Fruit fly (Drosophila melanogaster) whole organism, pupa: ENCODE measurements around the gene HIP-R.
"Not testable (repeated sequence)": the region's sequence is repeated elsewhere in the genome, so short reads cannot be mapped to it uniquely, and the experiment has no call there.

Experiments
- CG15710 ChIP-seq: fragments of 200-800 bp; sonication (Bioruptor generic); optimal IDR thresholded peaks from 2 replicates; lab custom pipeline; 2018; ENCODE audit warnings: missing biosample characterization, mild to moderate bottlenecking, missing genetic modification characterization, moderate library complexity
- CG4496 ChIP-seq: fragments of 200-800 bp; sonication (Bioruptor generic); IDR thresholded peaks from 3 replicates; pipeline ENCODE4 v1.3.6; 2022; ENCODE audit warnings: missing biosample characterization, missing genetic modification characterization
- CG8159 ChIP-seq: fragments of 200-800 bp; sonication (Bioruptor generic); optimal IDR thresholded peaks from 3 replicates; lab custom pipeline; 2018; ENCODE audit warnings: missing biosample characterization, mild to moderate bottlenecking, missing genetic modification characterization, moderate library complexity
- Ets98B ChIP-seq: fragments of 200-800 bp; sonication (Bioruptor generic); IDR thresholded peaks from 2 replicates; pipeline ENCODE4 v1.3.6; 2022; ENCODE audit warnings: missing biosample characterization, missing genetic modification characterization
- Pif1A ChIP-seq: fragments of 200-800 bp; sonication (Bioruptor generic); optimal IDR thresholded peaks from 3 replicates; lab custom pipeline; 2016; ENCODE audit warnings: missing biosample characterization, missing genetic modification characterization
- Snoo ChIP-seq: fragments of 200-800 bp; sonication (Bioruptor generic); optimal IDR thresholded peaks from 3 replicates; lab custom pipeline; 2017; ENCODE audit warnings: missing biosample characterization, mild to moderate bottlenecking, missing genetic modification characterization, inconsistent platforms
- gl ChIP-seq: fragments of 200-800 bp; sonication (Bioruptor generic); optimal IDR thresholded peaks from 2 replicates; lab custom pipeline; 2018; ENCODE audit warnings: missing biosample characterization, mild to moderate bottlenecking, missing genetic modification characterization
- rn ChIP-seq: fragments of 200-800 bp; sonication (Bioruptor generic); IDR thresholded peaks from 2 replicates; pipeline ENCODE4 v1.3.6; 2022; ENCODE audit warnings: missing biosample characterization, missing genetic modification characterization

DNA sequence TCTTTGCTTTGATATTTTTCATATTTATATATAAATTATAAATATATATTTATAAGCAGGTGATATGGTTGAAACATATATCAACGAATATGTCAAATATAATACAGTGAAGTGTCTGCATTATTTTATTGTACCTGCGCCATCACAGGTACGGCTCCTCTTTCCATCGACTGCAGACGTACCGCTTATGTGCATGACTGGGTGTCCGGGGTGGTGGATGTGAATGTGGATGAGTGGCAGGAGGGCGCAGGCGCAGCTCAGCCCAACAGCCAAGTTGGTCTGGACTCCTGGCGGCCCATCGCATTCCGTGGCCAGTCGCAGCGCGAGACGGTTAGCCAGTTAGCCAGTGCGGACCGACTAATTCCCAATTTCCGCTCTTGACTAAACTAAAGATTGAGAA lies 3.2 kb downstream of the HIP-R start, which contains the start of gene Crg-1:
- TF ChIP-seq gl; CG15710 (tag; lab: Kevin White, UChicago); CG4496 (GFP tag; lab: Robert Waterston, UW); rn (GFP tag; lab: Robert Waterston, UW); Snoo (tag; lab: Kevin White, UChicago); Pif1A (GFP tag; lab: Kevin White, UChicago); CG8159; Ets98B (GFP tag; lab: Robert Waterston, UW): not testable (repeated sequence)
